Worm (Caenorhabditis elegans) whole organism, L4 larva: ENCODE measurements around the gene rap-1.

ENCODE experiments used
- T26A8.4 ChIP-seq: fragments of 200-800 bp; sonication (Bioruptor generic); IDR thresholded peaks from 2 replicates; pipeline ENCODE4 v1.3.6; 2022; ENCODE audit warnings: missing genetic modification characterization, missing compliant biosample characterization
- Y105C5A.15 ChIP-seq: fragments of 200-800 bp; sonication (Bioruptor generic); IDR thresholded peaks from 2 replicates; pipeline ENCODE4 v1.3.6; 2022; ENCODE audit warnings: missing genetic modification characterization, missing compliant biosample characterization
- Y48G9A.11 ChIP-seq: fragments of 200-800 bp; sonication (Bioruptor generic); IDR thresholded peaks from 2 replicates; pipeline ENCODE4 v1.3.6; 2022; ENCODE audit warnings: missing genetic modification reagents, missing genetic modification characterization, missing compliant biosample characterization
- Y75B8A.6 ChIP-seq: fragments of 200-800 bp; sonication (Bioruptor generic); IDR thresholded peaks from 2 replicates; pipeline ENCODE4 v1.3.6; 2022; ENCODE audit warnings: missing genetic modification reagents, missing genetic modification characterization, missing compliant biosample characterization
- ZK337.2 ChIP-seq: fragments of 200-800 bp; sonication (Bioruptor generic); IDR thresholded peaks from 2 replicates; pipeline ENCODE4 v1.3.6; 2022; ENCODE audit warnings: missing genetic modification reagents, missing genetic modification characterization, missing compliant biosample characterization
- ZK546.5 ChIP-seq, 2 experiments: sonication (generic microtip); optimal IDR thresholded peaks; 2 replicates each; lab custom pipeline; 2017; ENCODE audit warnings: missing biosample characterization in 2 of 2, missing genetic modification characterization in 2 of 2
- aha-1 ChIP-seq: fragments of 150-350 bp; peaks from one replicate; lab custom pipeline; 2014; ENCODE audit warnings: missing biosample characterization, missing genetic modification characterization
- ceh-20 ChIP-seq: fragments of 200-800 bp; sonication (Bioruptor generic); IDR thresholded peaks from 2 replicates; pipeline ENCODE4 v1.3.6; 2022; ENCODE audit warnings: missing genetic modification reagents, missing genetic modification characterization, missing compliant biosample characterization
- ceh-28 ChIP-seq: fragments of 150-350 bp; optimal IDR thresholded peaks from 2 replicates; lab custom pipeline; 2014; ENCODE audit warnings: missing biosample characterization, missing genetic modification reagents, missing genetic modification characterization
- ceh-62 ChIP-seq: sonication (generic microtip); optimal IDR thresholded peaks from 2 replicates; lab custom pipeline; 2017; ENCODE audit warnings: missing biosample characterization, missing genetic modification characterization
- ceh-82 ChIP-seq: sonication (generic microtip); optimal IDR thresholded peaks from 2 replicates; lab custom pipeline; 2017; ENCODE audit warnings: missing biosample characterization, missing genetic modification characterization
- ces-1 ChIP-seq: fragments of 150-350 bp; sonication (generic microtip); optimal IDR thresholded peaks from 4 replicates; lab custom pipeline; 2014; ENCODE audit warnings: missing biosample characterization, missing genetic modification reagents, missing genetic modification characterization
- daf-12 ChIP-seq: fragments of 150-350 bp; optimal IDR thresholded peaks from 2 replicates; lab custom pipeline; 2014; ENCODE audit warnings: missing biosample characterization, missing genetic modification reagents, missing genetic modification characterization
- dmd-8 ChIP-seq: fragments of 200-800 bp; sonication (Bioruptor generic); IDR thresholded peaks from 2 replicates; pipeline ENCODE4 v1.3.6; 2022; ENCODE audit warnings: missing genetic modification characterization, missing compliant biosample characterization
- dve-1 ChIP-seq: sonication (generic microtip); optimal IDR thresholded peaks from 2 replicates; lab custom pipeline; 2017; ENCODE audit warnings: antibody characterized with exemption, mild to moderate bottlenecking, missing genetic modification characterization, missing compliant biosample characterization; ENCODE audit not compliant: insufficient read depth
- egl-27 ChIP-seq: sonication (generic microtip); optimal IDR thresholded peaks from 3 replicates; lab custom pipeline; 2017; ENCODE audit warnings: missing biosample characterization, missing genetic modification reagents, missing genetic modification characterization
- egl-43 ChIP-seq: fragments of 200-800 bp; sonication (Bioruptor generic); IDR thresholded peaks from 2 replicates; pipeline ENCODE4 v1.3.6; 2022; ENCODE audit warnings: missing genetic modification reagents, missing genetic modification characterization, missing compliant biosample characterization
- fos-1 ChIP-seq: fragments of 150-350 bp; optimal IDR thresholded peaks from 2 replicates; lab custom pipeline; 2014; ENCODE audit warnings: missing biosample characterization, missing genetic modification characterization
- hlh-30 ChIP-seq: sonication (generic microtip); optimal IDR thresholded peaks from 2 replicates; lab custom pipeline; 2017; ENCODE audit warnings: antibody characterized with exemption, mild to moderate bottlenecking, missing genetic modification characterization, missing compliant biosample characterization; ENCODE audit not compliant: insufficient read depth
- lim-7 ChIP-seq: fragments of 200-800 bp; sonication (Bioruptor generic); IDR thresholded peaks from 2 replicates; pipeline ENCODE4 v1.3.6; 2022; ENCODE audit warnings: missing genetic modification characterization, missing compliant biosample characterization
- lin-13 ChIP-seq: fragments of 150-350 bp; optimal IDR thresholded peaks from 2 replicates; lab custom pipeline; 2014; ENCODE audit warnings: missing biosample characterization, missing genetic modification reagents, missing genetic modification characterization
- lin-38 ChIP-seq: fragments of 200-800 bp; sonication (Bioruptor generic); IDR thresholded peaks from 2 replicates; pipeline ENCODE4 v1.3.6; 2022; ENCODE audit warnings: missing genetic modification reagents, missing genetic modification characterization, missing compliant biosample characterization
- lin-39 ChIP-seq: fragments of 150-350 bp; optimal IDR thresholded peaks from 2 replicates; lab custom pipeline; 2014; ENCODE audit warnings: missing biosample characterization, missing genetic modification reagents, missing genetic modification characterization
- lsy-2 ChIP-seq, 2 experiments: fragments of 150-350 bp in 1 of 2; sonication (generic microtip) in 1 of 2; optimal IDR thresholded peaks; 2 replicates each; lab custom pipeline; 2014 to 2017; ENCODE audit warnings: missing biosample characterization in 2 of 2, missing genetic modification characterization in 2 of 2
- madf-5 ChIP-seq, 2 experiments: fragments of 200-800 bp; sonication (Bioruptor generic); IDR thresholded peaks; 2 replicates each; pipeline ENCODE4 v1.3.6; 2022; ENCODE audit warnings: missing compliant biosample characterization in 2 of 2, missing genetic modification characterization in 2 of 2
- nhr-11 ChIP-seq: fragments of 150-350 bp; optimal IDR thresholded peaks from 2 replicates; lab custom pipeline; 2014; ENCODE audit warnings: missing biosample characterization, missing genetic modification characterization
- nhr-6 ChIP-seq: fragments of 150-350 bp; optimal IDR thresholded peaks from 2 replicates; lab custom pipeline; 2014; ENCODE audit warnings: missing biosample characterization, missing genetic modification characterization
- nhr-76 ChIP-seq: fragments of 150-350 bp; optimal IDR thresholded peaks from 2 replicates; lab custom pipeline; 2014; ENCODE audit warnings: missing biosample characterization, missing genetic modification characterization
- rbr-2 ChIP-seq: sonication (generic microtip); optimal IDR thresholded peaks from 2 replicates; lab custom pipeline; 2016; ENCODE audit warnings: missing genotype, missing genetic modification characterization, missing compliant biosample characterization
- sdz-12 ChIP-seq: fragments of 200-800 bp; sonication (Bioruptor generic); optimal IDR thresholded peaks from 2 replicates; lab custom pipeline; 2018; ENCODE audit warnings: mild to moderate bottlenecking, missing genetic modification characterization, missing compliant biosample characterization
- skn-1 ChIP-seq: fragments of 150-350 bp; optimal IDR thresholded peaks from 2 replicates; lab custom pipeline; 2014; ENCODE audit warnings: missing biosample characterization, missing genetic modification characterization
- snpc-1.2 ChIP-seq: fragments of 200-800 bp; sonication (Bioruptor generic); IDR thresholded peaks from 2 replicates; pipeline ENCODE4 v1.3.6; 2022; ENCODE audit warnings: missing genetic modification reagents, missing genetic modification characterization, missing compliant biosample characterization
- spr-1 ChIP-seq: sonication (generic microtip); optimal IDR thresholded peaks from 2 replicates; lab custom pipeline; 2016; ENCODE audit warnings: mild to moderate bottlenecking, missing genetic modification characterization, missing compliant biosample characterization
- tra-1 ChIP-seq: fragments of 200-800 bp; sonication (Bioruptor generic); IDR thresholded peaks from 2 replicates; pipeline ENCODE4 v1.3.6; 2022; ENCODE audit warnings: missing genetic modification reagents, missing genetic modification characterization, missing compliant biosample characterization
- unc-130 ChIP-seq: sonication (generic microtip); optimal IDR thresholded peaks from 2 replicates; lab custom pipeline; 2016; ENCODE audit warnings: missing genetic modification reagents, missing genetic modification characterization, missing compliant biosample characterization
- unc-62 ChIP-seq, 3 experiments: fragments of 150-350 bp in 1 of 3; sonication (generic microtip); optimal IDR thresholded peaks in 2 of 3; peaks in 1 of 3; 1 replicate in 1 of 3; 2 replicates in 2 of 3; lab custom pipeline; 2014 to 2017; ENCODE audit warnings: missing biosample characterization in 3 of 3, missing genetic modification characterization in 3 of 3, missing genetic modification reagents in 3 of 3, missing genotype in 1 of 3
- zfp-3 ChIP-seq: fragments of 200-800 bp; sonication (Bioruptor generic); conservative IDR thresholded peaks from 2 replicates; pipeline ENCODE4 v1.3.6; 2022; ENCODE audit warnings: missing genetic modification reagents, missing genetic modification characterization, missing compliant biosample characterization

Gene rap-1

ce11 chrIV:8947146-8947545 is 28.5 kb upstream of the rap-1 start (continued):
- TF ChIP-seq tra-1 (GFP tag; lab: Robert Waterston, UW) (no peak), lin-38 (GFP tag; lab: Robert Waterston, UW) (no peak), dve-1 (no peak), Y48G9A.11 (no peak), ZK337.2 (GFP tag; lab: Robert Waterston, UW) (no peak), T26A8.4 (GFP tag; lab: Robert Waterston, UW) (no peak), unc-130 (GFP tag; lab: Kevin White, UChicago) (no peak), zfp-3 (GFP tag; lab: Robert Waterston, UW) (no peak), lsy-2 (tag; optimal IDR thresholded peaks at IDR 0.05; lab: Kevin White, UChicago) (peak in 1 of 2 experiments; percentile 45), snpc-1.2 (GFP tag; lab: Robert Waterston, UW) (no peak), dmd-8 (GFP tag; lab: Robert Waterston, UW) (no peak), hlh-30 (tag; lab: Kevin White, UChicago) (peak; percentile 88), fos-1 (tag; lab: Kevin White, UChicago) (no peak), Y105C5A.15 (GFP tag; lab: Robert Waterston, UW) (no peak), nhr-76 (tag; lab: Kevin White, UChicago) (no peak), ces-1 (GFP tag; lab: Kevin White, UChicago) (no peak), egl-27 (tag; lab: Kevin White, UChicago) (no peak), ceh-62 (tag; lab: Kevin White, UChicago) (no peak), spr-1 (tag; lab: Kevin White, UChicago) (no peak), ceh-20 (GFP tag; lab: Robert Waterston, UW) (0 out of 2 replicates have a peak, but pooled peaks have one; percentile 11), ceh-28 (tag; lab: Kevin White, UChicago) (no peak), lin-13 (no peak), rbr-2 (tag; lab: Kevin White, UChicago) (no peak), egl-43 (GFP tag; lab: Robert Waterston, UW) (no peak), madf-5 (GFP tag; IDR thresholded peaks at IDR 0.05; lab: Robert Waterston, UW) (no peak), sdz-12 (GFP tag; lab: Kevin White, UChicago) (no peak), ZK546.5 (tag; optimal IDR thresholded peaks at IDR 0.05; lab: Kevin White, UChicago) (no peak), daf-12 (tag; lab: Kevin White, UChicago) (no peak), nhr-11 (tag; lab: Kevin White, UChicago) (no peak), aha-1 (tag; lab: Kevin White, UChicago) (peak; percentile 75)

- TF ChIP-seq Y75B8A.6, result no peak
- peak; percentile 74 for TF ChIP-seq ces-1 (GFP tag; lab: Kevin White, UChicago)
Measured at ce11 chrIV:8943430-8943829, 24.7 kb upstream of the rap-1 start.

ce11 chrIV:8933575-8933974 is 14.9 kb upstream of the rap-1 start, which contains the start of gene D1046.4:
TSS of gene D1046.4 (plus strand) at chrIV:8933875.
- TF ChIP-seq nhr-76 (tag; lab: Kevin White, UChicago), result no peak
- no peak for TF ChIP-seq madf-5 (GFP tag; IDR thresholded peaks at IDR 0.05; lab: Robert Waterston, UW)
- TF ChIP-seq Y75B8A.6, result no peak
- TF ChIP-seq lim-7 (GFP tag; lab: Robert Waterston, UW), result no peak
- TF ChIP-seq skn-1 (tag; lab: Kevin White, UChicago), result no peak

- TF ChIP-seq unc-62 (GFP tag; optimal IDR thresholded peaks at IDR 0.05 in 1 of 2; lab: Kevin White, UChicago) (peak in 1 of 2 experiments; percentile 38), unc-62 (tag; optimal IDR thresholded peaks at IDR 0.05; lab: Kevin White, UChicago) (no peak), lin-39 (no peak), sdz-12 (GFP tag; lab: Kevin White, UChicago) (no peak), ceh-82 (tag; lab: Kevin White, UChicago) (no peak), nhr-6 (tag; lab: Kevin White, UChicago) (no peak), ceh-20 (GFP tag; lab: Robert Waterston, UW) (no peak)
Measured at ce11 chrIV:8929942-8930492, 11.3 kb upstream of the rap-1 start, which contains the start of the genes D1046.18 and slc-25A26. TSS of gene D1046.18 (plus strand) at chrIV:8930242. TSS of gene slc-25A26 (plus strand) at chrIV:8930442.
